Worm (Caenorhabditis elegans) whole organism, L4 larva: Measurements from ENCODE around the gene W03D2.9.

ENCODE experiments used
- D1046.2 ChIP-seq: fragments of 200-800 bp; sonication (Bioruptor generic); IDR thresholded peaks from 2 replicates; pipeline ENCODE4 v1.3.6; 2022; ENCODE audit warnings: missing genetic modification characterization, missing compliant biosample characterization
- F37D6.2 ChIP-seq: sonication (generic microtip); optimal IDR thresholded peaks from 2 replicates; lab custom pipeline; 2016; ENCODE audit warnings: mild to moderate bottlenecking, missing genetic modification characterization, missing compliant biosample characterization
- F44E2.7 ChIP-seq: fragments of 200-800 bp; sonication (Bioruptor generic); IDR thresholded peaks from 2 replicates; pipeline ENCODE4 v2.1.2; 2022; ENCODE audit warnings: missing genetic modification characterization, missing compliant biosample characterization
- F49E8.2 ChIP-seq: sonication (generic microtip); optimal IDR thresholded peaks from 2 replicates; lab custom pipeline; 2016; ENCODE audit warnings: missing compliant biosample characterization, mild to moderate bottlenecking, missing genetic modification characterization, borderline replicate concordance
- T20F7.1 ChIP-seq: fragments of 200-800 bp; sonication (Bioruptor generic); optimal IDR thresholded peaks from 2 replicates; lab custom pipeline; 2018; ENCODE audit warnings: mild to moderate bottlenecking, missing genetic modification characterization, missing compliant biosample characterization
- T26A8.4 ChIP-seq: fragments of 200-800 bp; sonication (Bioruptor generic); IDR thresholded peaks from 2 replicates; pipeline ENCODE4 v1.3.6; 2022; ENCODE audit warnings: missing genetic modification characterization, missing compliant biosample characterization
- Y5F2A.4 ChIP-seq: fragments of 200-800 bp; sonication (Bioruptor generic); optimal IDR thresholded peaks from 2 replicates; lab custom pipeline; 2018; ENCODE audit warnings: mild to moderate bottlenecking, missing genetic modification characterization, missing compliant biosample characterization
- Y75B8A.6 ChIP-seq: fragments of 200-800 bp; sonication (Bioruptor generic); IDR thresholded peaks from 2 replicates; pipeline ENCODE4 v1.3.6; 2022; ENCODE audit warnings: missing genetic modification reagents, missing genetic modification characterization, missing compliant biosample characterization
- ZK337.2 ChIP-seq: fragments of 200-800 bp; sonication (Bioruptor generic); IDR thresholded peaks from 2 replicates; pipeline ENCODE4 v1.3.6; 2022; ENCODE audit warnings: missing genetic modification reagents, missing genetic modification characterization, missing compliant biosample characterization
- aha-1 ChIP-seq: fragments of 150-350 bp; peaks from one replicate; lab custom pipeline; 2014; ENCODE audit warnings: missing biosample characterization, missing genetic modification characterization
- aly-2 ChIP-seq: sonication (generic microtip); optimal IDR thresholded peaks from 2 replicates; lab custom pipeline; 2018; ENCODE audit warnings: missing biosample characterization, missing genetic modification characterization
- attf-4 ChIP-seq: sonication (generic microtip); optimal IDR thresholded peaks from 3 replicates; lab custom pipeline; 2017; ENCODE audit warnings: missing biosample characterization, missing genetic modification characterization
- ceh-20 ChIP-seq: fragments of 200-800 bp; sonication (Bioruptor generic); IDR thresholded peaks from 2 replicates; pipeline ENCODE4 v1.3.6; 2022; ENCODE audit warnings: missing genetic modification reagents, missing genetic modification characterization, missing compliant biosample characterization
- ces-1 ChIP-seq: fragments of 150-350 bp; sonication (generic microtip); optimal IDR thresholded peaks from 4 replicates; lab custom pipeline; 2014; ENCODE audit warnings: missing biosample characterization, missing genetic modification reagents, missing genetic modification characterization
- cey-2 ChIP-seq: sonication (generic microtip); optimal IDR thresholded peaks from 3 replicates; lab custom pipeline; 2017; ENCODE audit warnings: missing genetic modification characterization, mild to moderate bottlenecking, missing compliant biosample characterization, antibody characterized with exemption, borderline replicate concordance; ENCODE audit not compliant: insufficient read depth
- daf-12 ChIP-seq: fragments of 150-350 bp; optimal IDR thresholded peaks from 2 replicates; lab custom pipeline; 2014; ENCODE audit warnings: missing biosample characterization, missing genetic modification reagents, missing genetic modification characterization
- daf-16 ChIP-seq, 3 experiments: sonication (generic microtip); optimal IDR thresholded peaks; 2 replicates each; lab custom pipeline; 2016 to 2017; ENCODE audit warnings: missing genetic modification characterization in 3 of 3, missing genetic modification reagents in 3 of 3, mild to moderate bottlenecking in 2 of 3, missing compliant biosample characterization in 2 of 3, missing biosample characterization in 1 of 3, moderate library complexity in 1 of 3
- dmd-6 ChIP-seq: fragments of 200-800 bp; sonication (Bioruptor generic); IDR thresholded peaks from 2 replicates; pipeline ENCODE4 v1.3.6; 2022; ENCODE audit warnings: missing genetic modification reagents, missing genetic modification characterization, missing compliant biosample characterization
- dmd-8 ChIP-seq: fragments of 200-800 bp; sonication (Bioruptor generic); IDR thresholded peaks from 2 replicates; pipeline ENCODE4 v1.3.6; 2022; ENCODE audit warnings: missing genetic modification characterization, missing compliant biosample characterization
- dpl-1 ChIP-seq: fragments of 150-350 bp; optimal IDR thresholded peaks from 2 replicates; lab custom pipeline; 2014; ENCODE audit warnings: missing biosample characterization, missing genetic modification reagents, missing genetic modification characterization
- duxl-1 ChIP-seq: sonication (generic microtip); optimal IDR thresholded peaks from 2 replicates; lab custom pipeline; 2016; ENCODE audit warnings: mild to moderate bottlenecking, missing genetic modification characterization, moderate library complexity, missing compliant biosample characterization; ENCODE audit not compliant: poor library complexity
- dve-1 ChIP-seq: sonication (generic microtip); optimal IDR thresholded peaks from 2 replicates; lab custom pipeline; 2017; ENCODE audit warnings: antibody characterized with exemption, mild to moderate bottlenecking, missing genetic modification characterization, missing compliant biosample characterization; ENCODE audit not compliant: insufficient read depth
- egl-27 ChIP-seq: sonication (generic microtip); optimal IDR thresholded peaks from 3 replicates; lab custom pipeline; 2017; ENCODE audit warnings: missing biosample characterization, missing genetic modification reagents, missing genetic modification characterization
- egl-43 ChIP-seq: fragments of 200-800 bp; sonication (Bioruptor generic); IDR thresholded peaks from 2 replicates; pipeline ENCODE4 v1.3.6; 2022; ENCODE audit warnings: missing genetic modification reagents, missing genetic modification characterization, missing compliant biosample characterization
- gei-8 ChIP-seq: fragments of 200-800 bp; sonication (Bioruptor generic); optimal IDR thresholded peaks from 2 replicates; lab custom pipeline; 2018; ENCODE audit warnings: mild to moderate bottlenecking, missing genetic modification characterization, missing compliant biosample characterization
- hlh-11 ChIP-seq: fragments of 200-800 bp; sonication (Bioruptor generic); optimal IDR thresholded peaks from 2 replicates; lab custom pipeline; 2018; ENCODE audit warnings: mild to moderate bottlenecking, missing genetic modification characterization, missing compliant biosample characterization
- jun-1 ChIP-seq: fragments of 150-350 bp; optimal IDR thresholded peaks from 2 replicates; lab custom pipeline; 2014; ENCODE audit warnings: missing biosample characterization, missing genetic modification reagents, missing genetic modification characterization
- lim-7 ChIP-seq: fragments of 200-800 bp; sonication (Bioruptor generic); IDR thresholded peaks from 2 replicates; pipeline ENCODE4 v1.3.6; 2022; ENCODE audit warnings: missing genetic modification characterization, missing compliant biosample characterization
- lin-39 ChIP-seq: fragments of 150-350 bp; optimal IDR thresholded peaks from 2 replicates; lab custom pipeline; 2014; ENCODE audit warnings: missing biosample characterization, missing genetic modification reagents, missing genetic modification characterization
- lsy-2 ChIP-seq, 2 experiments: fragments of 150-350 bp in 1 of 2; sonication (generic microtip) in 1 of 2; optimal IDR thresholded peaks; 2 replicates each; lab custom pipeline; 2014 to 2017; ENCODE audit warnings: missing biosample characterization in 2 of 2, missing genetic modification characterization in 2 of 2
- mdl-1 ChIP-seq, 2 experiments: fragments of 150-350 bp in 1 of 2; sonication (generic microtip) in 1 of 2; optimal IDR thresholded peaks; 2 replicates each; lab custom pipeline; 2014 to 2017; ENCODE audit warnings: missing biosample characterization in 2 of 2, missing genetic modification characterization in 2 of 2
- mep-1 ChIP-seq: fragments of 150-350 bp; sonication (generic microtip); optimal IDR thresholded peaks from 3 replicates; lab custom pipeline; 2014; ENCODE audit warnings: missing biosample characterization, missing genetic modification characterization
- mes-2 ChIP-seq: sonication (generic microtip); optimal IDR thresholded peaks from 2 replicates; lab custom pipeline; 2016; ENCODE audit warnings: missing genotype, mild to moderate bottlenecking, missing genetic modification characterization, missing compliant biosample characterization; ENCODE audit not compliant: poor library complexity, severe bottlenecking
- mxl-2 ChIP-seq: fragments of 200-800 bp; sonication (Bioruptor generic); conservative IDR thresholded peaks from 2 replicates; pipeline ENCODE4 v1.3.6; 2022; ENCODE audit warnings: missing genetic modification reagents, missing genetic modification characterization, missing compliant biosample characterization
- nhr-102 ChIP-seq: sonication (generic microtip); optimal IDR thresholded peaks from 2 replicates; lab custom pipeline; 2016; ENCODE audit warnings: mild to moderate bottlenecking, missing genetic modification characterization, moderate library complexity, missing compliant biosample characterization
- nhr-11 ChIP-seq: fragments of 150-350 bp; optimal IDR thresholded peaks from 2 replicates; lab custom pipeline; 2014; ENCODE audit warnings: missing biosample characterization, missing genetic modification characterization
- nhr-237 ChIP-seq: sonication (generic microtip); optimal IDR thresholded peaks from 2 replicates; lab custom pipeline; 2017; ENCODE audit warnings: missing biosample characterization, missing genetic modification characterization
- nhr-28 ChIP-seq: fragments of 150-350 bp; optimal IDR thresholded peaks from 2 replicates; lab custom pipeline; 2014; ENCODE audit warnings: missing biosample characterization, missing genetic modification characterization
- nhr-41 ChIP-seq: fragments of 200-800 bp; sonication (Bioruptor generic); IDR thresholded peaks from 2 replicates; pipeline ENCODE4 v1.3.6; 2022; ENCODE audit warnings: missing genetic modification reagents, missing genetic modification characterization, missing compliant biosample characterization
- nhr-77 ChIP-seq: fragments of 150-350 bp; optimal IDR thresholded peaks from 2 replicates; lab custom pipeline; 2014; ENCODE audit warnings: missing biosample characterization, missing genetic modification characterization
- pqm-1 ChIP-seq: sonication (generic microtip); optimal IDR thresholded peaks from 2 replicates; lab custom pipeline; 2017; ENCODE audit warnings: missing biosample characterization, missing genetic modification characterization
- rbr-2 ChIP-seq: sonication (generic microtip); optimal IDR thresholded peaks from 2 replicates; lab custom pipeline; 2016; ENCODE audit warnings: missing genotype, missing genetic modification characterization, missing compliant biosample characterization
- saeg-2 ChIP-seq: fragments of 200-800 bp; sonication (Bioruptor generic); IDR thresholded peaks from 2 replicates; pipeline ENCODE4 v1.3.6; 2022; ENCODE audit warnings: missing genetic modification reagents, missing genetic modification characterization, missing compliant biosample characterization
- spr-3 ChIP-seq: fragments of 200-800 bp; sonication (Bioruptor generic); optimal IDR thresholded peaks from 2 replicates; lab custom pipeline; 2018; ENCODE audit warnings: mild to moderate bottlenecking, missing genetic modification characterization, missing compliant biosample characterization
- unc-39 ChIP-seq: sonication (generic microtip); optimal IDR thresholded peaks from 2 replicates; lab custom pipeline; 2017; ENCODE audit warnings: missing biosample characterization, missing genetic modification characterization
- unc-62 ChIP-seq, 3 experiments: fragments of 150-350 bp in 1 of 3; sonication (generic microtip); optimal IDR thresholded peaks in 2 of 3; peaks in 1 of 3; 1 replicate in 1 of 3; 2 replicates in 2 of 3; lab custom pipeline; 2014 to 2017; ENCODE audit warnings: missing biosample characterization in 3 of 3, missing genetic modification characterization in 3 of 3, missing genetic modification reagents in 3 of 3, missing genotype in 1 of 3
- zip-2 ChIP-seq: fragments of 150-350 bp; optimal IDR thresholded peaks from 2 replicates; lab custom pipeline; 2014; ENCODE audit warnings: missing biosample characterization, missing genetic modification characterization

Gene W03D2.9

ce11 chrIV:4030917-4031599, 43.5 kb downstream of the W03D2.9 start:
- TF ChIP-seq zip-2 (tag; lab: Kevin White, UChicago) (no peak), F44E2.7 (GFP tag; lab: Robert Waterston, UW) (no peak), aly-2 (tag; lab: Kevin White, UChicago) (no peak), daf-12 (tag; lab: Kevin White, UChicago) (no peak), hlh-11 (tag; lab: Kevin White, UChicago) (peak; percentile 29), T26A8.4 (GFP tag; lab: Robert Waterston, UW) (no peak), jun-1 (tag; lab: Kevin White, UChicago) (no peak), F37D6.2 (tag; lab: Kevin White, UChicago) (no peak), D1046.2 (GFP tag; lab: Robert Waterston, UW) (no peak), egl-43 (GFP tag; lab: Robert Waterston, UW) (no peak), daf-16 (GFP tag; optimal IDR thresholded peaks at IDR 0.05; lab: Kevin White, UChicago) (no peak), daf-16 (tag; optimal IDR thresholded peaks at IDR 0.05; lab: Kevin White, UChicago) (no peak), pqm-1 (tag; lab: Kevin White, UChicago) (no peak), attf-4 (tag; lab: Kevin White, UChicago) (no peak), dmd-6 (no peak), nhr-28 (peak; percentile 60), duxl-1 (no peak), unc-62 (GFP tag; optimal IDR thresholded peaks at IDR 0.05 in 1 of 2; lab: Kevin White, UChicago) (peak in 1 of 2 experiments; percentile 94), unc-62 (tag; optimal IDR thresholded peaks at IDR 0.05; lab: Kevin White, UChicago) (no peak), dpl-1 (GFP tag; lab: Kevin White, UChicago) (peak; percentile 66), nhr-11 (tag; lab: Kevin White, UChicago) (no peak), aha-1 (tag; lab: Kevin White, UChicago) (peak; percentile 90), nhr-102 (tag; lab: Kevin White, UChicago) (no peak), ZK337.2 (GFP tag; lab: Robert Waterston, UW) (no peak), ceh-20 (GFP tag; lab: Robert Waterston, UW) (no peak), nhr-237 (tag; lab: Kevin White, UChicago) (no peak), lsy-2 (tag; optimal IDR thresholded peaks at IDR 0.05; lab: Kevin White, UChicago) (peak in 1 of 2 experiments; percentile 9), egl-27 (tag; lab: Kevin White, UChicago) (no peak), cey-2 (tag; lab: Kevin White, UChicago) (no peak), mdl-1 (tag; optimal IDR thresholded peaks at IDR 0.05; lab: Kevin White, UChicago) (peak in 1 of 2 experiments; percentile 38), rbr-2 (no peak), dmd-8 (GFP tag; lab: Robert Waterston, UW) (no peak)

DNA sequence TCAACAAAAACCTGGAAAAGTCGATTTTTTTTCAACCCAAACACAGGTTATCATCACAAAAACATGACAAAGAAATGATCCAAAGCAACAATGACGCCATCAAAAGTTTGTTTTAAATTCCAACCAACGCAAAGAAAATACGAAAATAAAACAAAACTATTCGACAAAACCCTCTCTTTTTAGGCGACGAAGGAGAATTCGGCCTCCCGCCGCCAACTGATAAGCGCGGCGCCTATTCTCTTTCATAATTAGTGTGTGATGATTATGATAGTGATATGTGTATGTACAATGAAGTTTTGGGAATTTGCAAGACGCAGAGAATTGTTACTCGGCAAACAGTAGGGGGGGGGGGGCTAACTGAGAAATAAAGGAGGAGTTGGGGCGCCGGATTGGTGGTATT, 45.2 kb downstream of the W03D2.9 start:
- peak; percentile 59 for TF ChIP-seq nhr-28
- TF ChIP-seq Y5F2A.4 (GFP tag; lab: Kevin White, UChicago) = no peak
- no peak for TF ChIP-seq D1046.2 (GFP tag; lab: Robert Waterston, UW)
- TF ChIP-seq unc-39 (tag; lab: Kevin White, UChicago) = no peak
- TF ChIP-seq Y75B8A.6 (GFP tag; lab: Robert Waterston, UW) = no peak
- TF ChIP-seq nhr-102 (tag; lab: Kevin White, UChicago) = no peak
- TF ChIP-seq ces-1 (GFP tag; lab: Kevin White, UChicago) = no peak
- no peak for TF ChIP-seq F49E8.2 (tag; lab: Kevin White, UChicago)
- no peak for TF ChIP-seq egl-27 (tag; lab: Kevin White, UChicago)
- no peak for TF ChIP-seq lin-39 (tag; lab: Kevin White, UChicago)
- TF ChIP-seq nhr-77 = no peak
- TF ChIP-seq duxl-1 = no peak
- TF ChIP-seq T26A8.4 (GFP tag; lab: Robert Waterston, UW) = no peak
- TF ChIP-seq nhr-11 (tag; lab: Kevin White, UChicago) = no peak
- TF ChIP-seq T20F7.1 (GFP tag; lab: Kevin White, UChicago) = no peak
- no peak for TF ChIP-seq nhr-41
- TF ChIP-seq lim-7 (GFP tag; lab: Robert Waterston, UW) = no peak
- TF ChIP-seq saeg-2 (GFP tag; lab: Robert Waterston, UW) = no peak
- TF ChIP-seq mes-2 (tag; lab: Kevin White, UChicago) = peak; percentile 29
- no peak for TF ChIP-seq spr-3 (GFP tag; lab: Kevin White, UChicago)
- TF ChIP-seq ceh-20 (GFP tag; lab: Robert Waterston, UW) = no peak
- peak; percentile 57 for TF ChIP-seq dve-1 (tag; lab: Kevin White, UChicago)
- no peak for TF ChIP-seq daf-16 (GFP tag; optimal IDR thresholded peaks at IDR 0.05; lab: Kevin White, UChicago)
- TF ChIP-seq daf-16 (tag; optimal IDR thresholded peaks at IDR 0.05; lab: Kevin White, UChicago) = peak; percentile 81
- no peak for TF ChIP-seq mep-1 (tag; lab: Kevin White, UChicago)
- no peak for TF ChIP-seq mxl-2 (GFP tag; lab: Robert Waterston, UW)
- no peak for TF ChIP-seq gei-8 (GFP tag; lab: Kevin White, UChicago)
- no peak for TF ChIP-seq zip-2 (tag; lab: Kevin White, UChicago)
